Fruit fly (Drosophila melanogaster): Measurements from ENCODE around the gene Ir94b.

The Ir94b gene

DNA sequence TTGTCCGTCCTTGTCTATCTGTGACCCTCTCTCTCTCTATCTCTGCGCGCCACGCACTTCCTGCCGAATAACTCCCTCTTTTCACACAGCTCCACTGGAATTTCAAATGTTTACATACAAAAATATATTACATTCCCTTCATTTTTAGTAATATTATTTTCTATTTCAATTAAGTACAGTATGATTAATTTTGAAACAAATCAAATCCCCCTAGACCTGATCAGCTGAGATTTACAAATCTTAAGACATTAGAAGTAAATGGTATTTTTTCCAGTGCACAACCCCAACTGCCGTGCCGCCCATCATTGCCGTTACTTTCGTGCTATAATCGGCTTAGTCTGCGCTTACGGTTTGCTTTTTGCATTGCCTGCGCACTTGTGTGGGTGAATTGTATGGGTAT is 8.7 kb downstream of the Ir94b start (continued):
- TF ChIP-seq emc (GFP tag; optimal IDR thresholded peaks at IDR 0.05) (no peak), CG13424 (tag; optimal IDR thresholded peaks at IDR 0.05) (peak; percentile 58), btn (GFP tag; optimal IDR thresholded peaks at IDR 0.05) (no peak), tll (GFP tag; optimal IDR thresholded peaks at IDR 0.05) (no peak), fru (optimal IDR thresholded peaks at IDR 0.05) (no peak), Bteb2 (GFP tag; optimal IDR thresholded peaks at IDR 0.05) (no peak), Hmr (GFP tag; optimal IDR thresholded peaks at IDR 0.05) (peak; percentile 76), CG4707 (GFP tag; optimal IDR thresholded peaks at IDR 0.05) (no peak), sens (GFP tag) (peak; percentile 62), CG33557 (GFP tag; optimal IDR thresholded peaks at IDR 0.05) (no peak), NfI (GFP tag; optimal IDR thresholded peaks at IDR 0.05) (peak; percentile 24), CG5245 (GFP tag; optimal IDR thresholded peaks at IDR 0.05) (peak; percentile 41), lab (GFP tag; optimal IDR thresholded peaks at IDR 0.05) (peak; percentile 86), CG5180 (GFP tag; optimal IDR thresholded peaks at IDR 0.05) (peak; percentile 14), CG3838 (GFP tag; optimal IDR thresholded peaks at IDR 0.05) (no peak), CG7357 (GFP tag; IDR thresholded peaks at IDR 0.05) (peak; percentile 36; the same call in 1 of the 3 replicates), pho (GFP tag; optimal IDR thresholded peaks at IDR 0.05) (no peak), CG15514 (GFP tag; optimal IDR thresholded peaks at IDR 0.05) (peak; percentile 46), Deaf1 (tag; optimal IDR thresholded peaks at IDR 0.05) (no peak), gce (GFP tag; IDR thresholded peaks at IDR 0.05) (no peak), CG14965 (GFP tag; optimal IDR thresholded peaks at IDR 0.05; ENCODE audit: borderline replicate concordance) (no peak), Ravus (GFP tag; IDR thresholded peaks at IDR 0.05) (no peak), vnd (GFP tag; IDR thresholded peaks at IDR 0.05; ENCODE audit: partially characterized antibody) (no peak), Doc2 (GFP tag; IDR thresholded peaks at IDR 0.05) (no peak), CG7556 (GFP tag; optimal IDR thresholded peaks at IDR 0.05) (no peak), Mes4 (GFP tag; optimal IDR thresholded peaks at IDR 0.05) (no peak), CG9609 (GFP tag; optimal IDR thresholded peaks at IDR 0.05) (no peak), Ets97D (GFP tag; optimal IDR thresholded peaks at IDR 0.05) (no peak), NC2β (GFP tag; optimal IDR thresholded peaks at IDR 0.05) (no peak), C15 (GFP tag; IDR thresholded peaks at IDR 0.05) (no peak), CG17568 (GFP tag; optimal IDR thresholded peaks at IDR 0.05) (no peak), Max (GFP tag; optimal IDR thresholded peaks at IDR 0.05) (no peak), zfh2 (GFP tag; optimal IDR thresholded peaks at IDR 0.05) (no peak), p53 (GFP tag; optimal IDR thresholded peaks at IDR 0.05) (no peak), Adf1 (GFP tag; IDR thresholded peaks at IDR 0.05) (no peak), CG12659 (GFP tag; optimal IDR thresholded peaks at IDR 0.05) (peak; percentile 37), CG10209 (GFP tag; optimal IDR thresholded peaks at IDR 0.05) (peak; percentile 23), gro (GFP tag; optimal IDR thresholded peaks at IDR 0.05) (no peak), pzg (GFP tag; optimal IDR thresholded peaks at IDR 0.05) (no peak), CG32772 (GFP tag; IDR thresholded peaks at IDR 0.05) (no peak), Ada2b (GFP tag; IDR thresholded peaks at IDR 0.05) (peak; percentile 50; the same call in 1 of the 2 replicates), tin (GFP tag; optimal IDR thresholded peaks at IDR 0.05) (peak; percentile 36), bigmax (GFP tag; optimal IDR thresholded peaks at IDR 0.05) (no peak), ase (GFP tag; IDR thresholded peaks at IDR 0.05) (peak; percentile 31; the same call in 1 of the 3 replicates), CG6854 (GFP tag; optimal IDR thresholded peaks at IDR 0.05) (peak; percentile 55), bcd (GFP tag; optimal IDR thresholded peaks at IDR 0.05) (peak; percentile 48), Hey (tag; optimal IDR thresholded peaks at IDR 0.05) (no peak), CG13894 (tag; optimal IDR thresholded peaks at IDR 0.05) (no peak), chif (GFP tag; optimal IDR thresholded peaks at IDR 0.05) (no peak), Poxn (GFP tag; IDR thresholded peaks at IDR 0.05) (0 out of 2 replicates have a peak, but pooled peaks have one; percentile 23), eyg (GFP tag; optimal IDR thresholded peaks at IDR 0.05) (no peak), CG13624 (GFP tag; optimal IDR thresholded peaks at IDR 0.05) (no peak)

Measured in whole organism, embryonic.